Fruit fly (Drosophila melanogaster) whole organism, adult: ENCODE data around the gene Dref.

Experiments
- CG12768 ChIP-seq: fragments of 200-800 bp; sonication (Bioruptor generic); optimal IDR thresholded peaks from 2 replicates; lab custom pipeline; 2017; ENCODE audit warnings: missing biosample characterization, missing genetic modification characterization, mild to moderate bottlenecking, moderate library complexity, missing genetic modification reagents
- CG1620 ChIP-seq: fragments of 200-800 bp; sonication (Bioruptor generic); optimal IDR thresholded peaks from 2 replicates; lab custom pipeline; 2016; ENCODE audit warnings: missing biosample characterization, missing genetic modification characterization
- CG5204 ChIP-seq: fragments of 200-800 bp; sonication (Bioruptor generic); optimal IDR thresholded peaks from 2 replicates; lab custom pipeline; 2016; ENCODE audit warnings: missing biosample characterization, missing genetic modification characterization
- cic ChIP-seq: fragments of 200-800 bp; sonication (Bioruptor generic); optimal IDR thresholded peaks from 2 replicates; lab custom pipeline; 2017; ENCODE audit warnings: missing biosample characterization, mild to moderate bottlenecking, missing genetic modification characterization, moderate library complexity
- cnc ChIP-seq, 2 experiments: fragments of >200 bp; optimal IDR thresholded peaks; 2 replicates each; lab custom pipeline; 2017
- pad ChIP-seq: fragments of 200-800 bp; sonication (Bioruptor generic); optimal IDR thresholded peaks from 3 replicates; lab custom pipeline; 2017; ENCODE audit warnings: missing biosample characterization, missing genetic modification characterization, mild to moderate bottlenecking, moderate library complexity, missing genetic modification reagents
- tj ChIP-seq: fragments of 200-800 bp; sonication (Bioruptor generic); optimal IDR thresholded peaks from 3 replicates; lab custom pipeline; 2017; ENCODE audit warnings: missing biosample characterization, mild to moderate bottlenecking, missing genetic modification characterization, moderate library complexity

dm6 chr2L:9982516-9982915 is 15.5 kb upstream of the Dref start:
- TF ChIP-seq CG1620 (GFP tag; lab: Kevin White, UChicago) (no peak), cnc (optimal IDR thresholded peaks at IDR 0.05; lab: Kevin White, UChicago) (no peak), pad (GFP tag; lab: Kevin White, UChicago) (no peak), CG12768 (GFP tag; lab: Kevin White, UChicago) (no peak), cic (no peak), CG5204 (GFP tag; lab: Kevin White, UChicago) (no peak), tj (GFP tag; lab: Kevin White, UChicago) (no peak)
